Worm (Caenorhabditis elegans) whole organism, late embryonic: ENCODE measurements around the gene srd-42.

ENCODE experiments used
- C38D4.7 ChIP-seq: fragments of 200-800 bp; sonication (Bioruptor generic); optimal IDR thresholded peaks from 2 replicates; lab custom pipeline; 2018; ENCODE audit warnings: mild to moderate bottlenecking, missing genetic modification characterization, moderate library complexity, missing compliant biosample characterization
- K09A11.1 ChIP-seq: sonication (generic microtip); optimal IDR thresholded peaks from 2 replicates; lab custom pipeline; 2017; ENCODE audit warnings: antibody characterized with exemption, mild to moderate bottlenecking, missing genetic modification characterization, missing compliant biosample characterization; ENCODE audit not compliant: insufficient read depth
- T23F11.4 ChIP-seq: fragments of 200-800 bp; sonication (Bioruptor generic); optimal IDR thresholded peaks from 2 replicates; lab custom pipeline; 2018; ENCODE audit warnings: mild to moderate bottlenecking, missing genetic modification characterization, missing compliant biosample characterization
- elt-4 ChIP-seq: sonication (generic microtip); optimal IDR thresholded peaks from 2 replicates; lab custom pipeline; 2016; ENCODE audit warnings: missing genetic modification characterization, missing compliant biosample characterization
- fkh-10 ChIP-seq: fragments of 150-350 bp; optimal IDR thresholded peaks from 2 replicates; lab custom pipeline; 2014; ENCODE audit warnings: missing biosample characterization, missing genetic modification reagents, missing genetic modification characterization
- hlh-8 ChIP-seq: sonication (generic microtip); optimal IDR thresholded peaks from 2 replicates; lab custom pipeline; 2016; ENCODE audit warnings: missing genotype, missing genetic modification characterization, missing compliant biosample characterization
- lim-6 ChIP-seq: sonication (generic microtip); optimal IDR thresholded peaks from 2 replicates; lab custom pipeline; 2016; ENCODE audit warnings: missing genetic modification characterization, missing compliant biosample characterization
- lin-11 ChIP-seq: fragments of 200-800 bp; sonication (Bioruptor generic); optimal IDR thresholded peaks from 2 replicates; lab custom pipeline; 2018; ENCODE audit warnings: mild to moderate bottlenecking, missing genetic modification characterization, missing compliant biosample characterization
- pha-4 ChIP-seq: fragments of 150-350 bp; optimal IDR thresholded peaks from 2 replicates; lab custom pipeline; 2018; ENCODE audit warnings: missing biosample characterization, missing genetic modification reagents, missing genetic modification characterization
- sdc-2 ChIP-seq: sonication (generic microtip); optimal IDR thresholded peaks from 2 replicates; lab custom pipeline; 2016; ENCODE audit warnings: missing genotype, missing genetic modification characterization, missing compliant biosample characterization
- unc-42 ChIP-seq: sonication (generic microtip); optimal IDR thresholded peaks from 2 replicates; lab custom pipeline; 2016; ENCODE audit warnings: missing genotype, missing genetic modification characterization, missing compliant biosample characterization
- ztf-16 ChIP-seq: sonication (generic microtip); optimal IDR thresholded peaks from 2 replicates; lab custom pipeline; 2017; ENCODE audit warnings: missing genetic modification characterization, missing compliant biosample characterization

ce11 chrX:13267230-13267629 lies 36.0 kb downstream of the srd-42 start, which contains the start of gene cyp-14A1:
- TF ChIP-seq ztf-16 (tag; lab: Kevin White, UChicago) (no peak), T23F11.4 (GFP tag; lab: Kevin White, UChicago) (no peak), fkh-10 (no peak), C38D4.7 (no peak), elt-4 (no peak), hlh-8 (tag; lab: Kevin White, UChicago) (no peak), unc-42 (tag; lab: Kevin White, UChicago) (no peak), sdc-2 (tag; lab: Kevin White, UChicago) (no peak), lin-11 (no peak), lim-6 (tag; lab: Kevin White, UChicago) (no peak), K09A11.1 (no peak), pha-4 (tag; lab: Kevin White, UChicago) (no peak)
